Fruit fly (Drosophila melanogaster) whole organism, embryonic: ENCODE results near the gene CG15160.

ENCODE experiments used
- ATbp ChIP-seq: fragments of 200-800 bp; sonication (Bioruptor generic); optimal IDR thresholded peaks from 2 replicates; lab custom pipeline; 2017; ENCODE audit warnings: missing biosample characterization, mild to moderate bottlenecking, missing genetic modification characterization, missing genetic modification reagents
- Atf6 ChIP-seq: fragments of 200-800 bp; sonication (Bioruptor generic); IDR thresholded peaks from 2 replicates; pipeline ENCODE4 v1.3.6; 2022; ENCODE audit warnings: missing biosample characterization, missing genetic modification characterization
- Awh ChIP-seq: fragments of 200-800 bp; sonication (Bioruptor generic); IDR thresholded peaks from 2 replicates; pipeline ENCODE4, ENCODE4 v1.3.6; 2022; ENCODE audit warnings: missing biosample characterization, missing genetic modification characterization
- BtbVII ChIP-seq: fragments of 200-800 bp; sonication (Bioruptor generic); optimal IDR thresholded peaks from 3 replicates; lab custom pipeline; 2017; ENCODE audit warnings: missing biosample characterization, mild to moderate bottlenecking, missing genetic modification characterization
- Bteb2 ChIP-seq: fragments of 200-800 bp; sonication (Bioruptor generic); optimal IDR thresholded peaks from 2 replicates; lab custom pipeline; 2016; ENCODE audit warnings: missing biosample characterization, missing genetic modification characterization
- CG10321 ChIP-seq: fragments of 200-800 bp; sonication (Bioruptor generic); IDR thresholded peaks from 2 replicates; pipeline ENCODE4 v1.3.6; 2022; ENCODE audit warnings: missing biosample characterization, missing genetic modification characterization
- CG11560 ChIP-seq: fragments of 200-800 bp; sonication (Bioruptor generic); IDR thresholded peaks from 3 replicates; pipeline ENCODE4 v1.3.6; 2022; ENCODE audit warnings: missing biosample characterization, missing genetic modification characterization
- CG12659 ChIP-seq: fragments of 200-800 bp; sonication (Bioruptor generic); optimal IDR thresholded peaks from 3 replicates; lab custom pipeline; 2017; ENCODE audit warnings: mild to moderate bottlenecking, missing biosample characterization, missing genetic modification reagents, missing genetic modification characterization
- CG13894 ChIP-seq: fragments of 200-800 bp; sonication (Bioruptor generic); optimal IDR thresholded peaks from 3 replicates; lab custom pipeline; 2018; ENCODE audit warnings: missing biosample characterization, mild to moderate bottlenecking, missing genetic modification characterization, moderate library complexity
- CG14710 ChIP-seq: fragments of 200-800 bp; sonication (Bioruptor generic); optimal IDR thresholded peaks from 3 replicates; lab custom pipeline; 2019; ENCODE audit warnings: missing biosample characterization, mild to moderate bottlenecking, missing genetic modification characterization, moderate library complexity
- CG15696 ChIP-seq: fragments of 200-800 bp; sonication (Bioruptor generic); optimal IDR thresholded peaks from 2 replicates; lab custom pipeline; 2019; ENCODE audit warnings: missing biosample characterization, mild to moderate bottlenecking, missing genetic modification characterization, moderate library complexity
- CG1603 ChIP-seq: fragments of 200-800 bp; sonication (Bioruptor generic); optimal IDR thresholded peaks from 2 replicates; lab custom pipeline; 2019; ENCODE audit warnings: missing biosample characterization, mild to moderate bottlenecking, missing genetic modification characterization, moderate library complexity
- CG16863 ChIP-seq: fragments of 200-800 bp; sonication (Bioruptor generic); optimal IDR thresholded peaks from 3 replicates; lab custom pipeline; 2016; ENCODE audit warnings: missing biosample characterization, missing genetic modification characterization
- CG17612 ChIP-seq: fragments of 200-800 bp; sonication (Bioruptor generic); IDR thresholded peaks from 2 replicates; pipeline ENCODE4 v1.3.6; 2022; ENCODE audit warnings: missing biosample characterization, missing genetic modification characterization
- CG18764 ChIP-seq: fragments of 200-800 bp; sonication (Bioruptor generic); optimal IDR thresholded peaks from 3 replicates; lab custom pipeline; 2016; ENCODE audit warnings: missing biosample characterization, missing genetic modification characterization
- CG30020 ChIP-seq: fragments of 200-800 bp; optimal IDR thresholded peaks from 2 replicates; lab custom pipeline; 2019; ENCODE audit warnings: missing biosample characterization, mild to moderate bottlenecking, missing genetic modification characterization, moderate library complexity
- CG3281 ChIP-seq: fragments of 200-800 bp; sonication (Bioruptor generic); optimal IDR thresholded peaks from 3 replicates; lab custom pipeline; 2017; ENCODE audit warnings: missing biosample characterization, mild to moderate bottlenecking, missing genetic modification characterization
- CG4730 ChIP-seq: fragments of 200-800 bp; sonication (Bioruptor generic); IDR thresholded peaks from 2 replicates; pipeline ENCODE4 v1.3.6; 2022; ENCODE audit warnings: missing biosample characterization, missing genetic modification characterization
- CG7556 ChIP-seq: fragments of 200-800 bp; sonication (Bioruptor generic); optimal IDR thresholded peaks from 2 replicates; lab custom pipeline; 2017; ENCODE audit warnings: missing biosample characterization, mild to moderate bottlenecking, missing genetic modification characterization
- CG7928 ChIP-seq: fragments of 200-800 bp; sonication (Bioruptor generic); optimal IDR thresholded peaks from 2 replicates; lab custom pipeline; 2017; ENCODE audit warnings: missing biosample characterization, mild to moderate bottlenecking, missing genetic modification characterization
- CoRest ChIP-seq: fragments of 200-800 bp; sonication (Bioruptor generic); optimal IDR thresholded peaks from 3 replicates; lab custom pipeline; 2018; ENCODE audit warnings: missing biosample characterization, mild to moderate bottlenecking, missing genetic modification characterization, moderate library complexity
- Drgx ChIP-seq: fragments of 200-800 bp; sonication (Bioruptor generic); IDR thresholded peaks from 2 replicates; pipeline ENCODE4 v1.3.6; 2022; ENCODE audit warnings: missing biosample characterization, missing genetic modification characterization
- Elba2 ChIP-seq: fragments of 200-800 bp; sonication (Bioruptor generic); optimal IDR thresholded peaks from 3 replicates; lab custom pipeline; 2016; ENCODE audit warnings: missing biosample characterization, missing genetic modification characterization
- H15 ChIP-seq: fragments of 200-800 bp; sonication (Bioruptor generic); IDR thresholded peaks from 3 replicates; pipeline ENCODE4 v1.3.6; 2022; ENCODE audit warnings: missing biosample characterization, missing genetic modification characterization
- HHEX ChIP-seq: fragments of 200-800 bp; sonication (Bioruptor generic); optimal IDR thresholded peaks from 3 replicates; lab custom pipeline; 2017; ENCODE audit warnings: missing biosample characterization, mild to moderate bottlenecking, missing genetic modification characterization, missing genetic modification reagents
- HLH54F ChIP-seq: fragments of 200-800 bp; sonication (Bioruptor generic); optimal IDR thresholded peaks from 3 replicates; lab custom pipeline; 2016; ENCODE audit warnings: missing biosample characterization, missing genetic modification characterization
- Hand ChIP-seq: fragments of 200-800 bp; sonication (Bioruptor generic); optimal IDR thresholded peaks from 2 replicates; lab custom pipeline; 2017; ENCODE audit warnings: mild to moderate bottlenecking, missing biosample characterization, missing genetic modification reagents, missing genetic modification characterization
- Myb ChIP-seq: fragments of 200-800 bp; sonication (Bioruptor generic); optimal IDR thresholded peaks from 2 replicates; lab custom pipeline; 2016; ENCODE audit warnings: missing biosample characterization, missing genetic modification characterization
- Xbp1 ChIP-seq: fragments of 200-800 bp; sonication (Bioruptor generic); optimal IDR thresholded peaks from 3 replicates; lab custom pipeline; 2016; ENCODE audit warnings: missing biosample characterization, mild to moderate bottlenecking, missing genetic modification characterization
- cwo ChIP-seq: fragments of 200-800 bp; sonication (Bioruptor generic); optimal IDR thresholded peaks from 3 replicates; lab custom pipeline; 2017; ENCODE audit warnings: missing biosample characterization, missing genetic modification characterization, mild to moderate bottlenecking, moderate library complexity, missing genetic modification reagents
- disco-r ChIP-seq: fragments of 200-800 bp; sonication (Bioruptor generic); optimal IDR thresholded peaks from 2 replicates; lab custom pipeline; 2016; ENCODE audit warnings: missing biosample characterization, missing genetic modification characterization
- dmrt11E ChIP-seq: fragments of 200-800 bp; sonication (Bioruptor generic); optimal IDR thresholded peaks from 3 replicates; lab custom pipeline; 2018; ENCODE audit warnings: missing biosample characterization, mild to moderate bottlenecking, missing genetic modification characterization, moderate library complexity
- fd96Cb ChIP-seq: fragments of 200-800 bp; sonication (Bioruptor generic); optimal IDR thresholded peaks from 2 replicates; lab custom pipeline; 2018; ENCODE audit warnings: missing biosample characterization, mild to moderate bottlenecking, missing genetic modification characterization, moderate library complexity
- fu2 ChIP-seq: fragments of 200-800 bp; sonication (Bioruptor generic); optimal IDR thresholded peaks from 2 replicates; lab custom pipeline; 2016; ENCODE audit warnings: missing biosample characterization, missing genetic modification characterization
- gem ChIP-seq: fragments of 200-800 bp; sonication (Bioruptor generic); optimal IDR thresholded peaks from 2 replicates; lab custom pipeline; 2019; ENCODE audit warnings: missing biosample characterization, mild to moderate bottlenecking, missing genetic modification characterization, moderate library complexity
- gro ChIP-seq: fragments of 200-800 bp; sonication (Bioruptor generic); optimal IDR thresholded peaks from 2 replicates; lab custom pipeline; 2016; ENCODE audit warnings: missing biosample characterization, missing genetic modification characterization
- ham ChIP-seq: fragments of 200-800 bp; sonication (Bioruptor generic); IDR thresholded peaks from 2 replicates; pipeline ENCODE4 v1.3.6; 2022; ENCODE audit warnings: missing biosample characterization, missing genetic modification characterization
- lab ChIP-seq: fragments of 200-800 bp; sonication (Bioruptor generic); optimal IDR thresholded peaks from 3 replicates; lab custom pipeline; 2017; ENCODE audit warnings: missing biosample characterization, missing genetic modification characterization, mild to moderate bottlenecking, moderate library complexity, missing genetic modification reagents
- lov ChIP-seq, 2 experiments: fragments of 200-800 bp in 1 of 2; fragments of >200 bp in 1 of 2; sonication (Bioruptor generic) in 1 of 2; IDR thresholded peaks in 1 of 2; optimal IDR thresholded peaks in 1 of 2; 2 replicates in 1 of 2; 3 replicates in 1 of 2; pipeline versions ENCODE4 v1.3.6 to Lab custom; 2017 to 2022; ENCODE audit warnings: missing biosample characterization in 1 of 2, missing genetic modification characterization in 1 of 2
- ranshi ChIP-seq: fragments of 200-800 bp; sonication (Bioruptor generic); IDR thresholded peaks from 2 replicates; pipeline ENCODE4 v1.3.6; 2022; ENCODE audit warnings: missing biosample characterization, missing genetic modification characterization
- salm ChIP-seq: fragments of 200-800 bp; sonication (Bioruptor generic); optimal IDR thresholded peaks from 2 replicates; lab custom pipeline; 2018; ENCODE audit warnings: missing biosample characterization, mild to moderate bottlenecking, missing genetic modification characterization
- schlank ChIP-seq: fragments of 200-800 bp; sonication (Bioruptor generic); optimal IDR thresholded peaks from 2 replicates; lab custom pipeline; 2018; ENCODE audit warnings: missing biosample characterization, mild to moderate bottlenecking, missing genetic modification characterization
- sens ChIP-seq: fragments of 200-800 bp; sonication (Bioruptor generic); peaks from one replicate; lab custom pipeline; 2016; ENCODE audit warnings: missing biosample characterization, missing genetic modification characterization
- sens-2 ChIP-seq: fragments of 200-800 bp; sonication (Bioruptor generic); IDR thresholded peaks from 2 replicates; pipeline ENCODE4 v1.3.6; 2022; ENCODE audit warnings: missing biosample characterization, missing genetic modification characterization
- sim ChIP-seq: fragments of 200-800 bp; sonication (Bioruptor generic); IDR thresholded peaks from 2 replicates; pipeline ENCODE4 v1.3.6; 2022; ENCODE audit warnings: missing biosample characterization, missing genetic modification characterization
- tio ChIP-seq: fragments of 200-800 bp; sonication (Bioruptor generic); optimal IDR thresholded peaks from 2 replicates; lab custom pipeline; 2017; ENCODE audit warnings: missing biosample characterization, missing genetic modification characterization, inconsistent platforms
- tna ChIP-seq: fragments of 200-800 bp; sonication (Bioruptor generic); IDR thresholded peaks from 2 replicates; pipeline ENCODE4 v1.3.6; 2022; ENCODE audit warnings: missing biosample characterization, missing genetic modification characterization; ENCODE audit not compliant: partially characterized antibody
- vfl ChIP-seq: fragments of 200-800 bp; sonication (Bioruptor generic); optimal IDR thresholded peaks from 2 replicates; lab custom pipeline; 2016; ENCODE audit warnings: missing biosample characterization, missing genetic modification characterization
- z ChIP-seq: fragments of 200-800 bp; sonication (Bioruptor generic); IDR thresholded peaks from 3 replicates; pipeline ENCODE4 v1.3.6; 2022; ENCODE audit warnings: missing biosample characterization, missing genetic modification characterization

The CG15160 gene

dm6 chr2L:18549470-18549869 is 41.2 kb upstream of the CG15160 start (continued):
- TF ChIP-seq sim (GFP tag; lab: Robert Waterston, UW) (no peak), ranshi (no peak), lab (GFP tag; lab: Kevin White, UChicago) (peak; percentile 44), Xbp1 (GFP tag; lab: Kevin White, UChicago) (no peak), H15 (GFP tag; lab: Robert Waterston, UW) (no peak), vfl (GFP tag; lab: Kevin White, UChicago) (no peak), BtbVII (GFP tag; lab: Kevin White, UChicago) (peak; percentile 56), CG3281 (GFP tag; lab: Kevin White, UChicago) (peak; percentile 53), salm (tag; lab: Kevin White, UChicago) (peak; percentile 5), gem (tag; lab: Kevin White, UChicago) (peak; percentile 5), CG7556 (GFP tag; lab: Kevin White, UChicago) (no peak), CG10321 (GFP tag; lab: Robert Waterston, UW) (no peak), fd96Cb (tag; lab: Kevin White, UChicago) (no peak), CG7928 (no peak), schlank (tag; lab: Kevin White, UChicago) (peak; percentile 2), cwo (GFP tag; lab: Kevin White, UChicago) (peak; percentile 61)

dm6 chr2L:18554205-18554604 is 36.5 kb upstream of the CG15160 start:
- TF ChIP-seq z (GFP tag; lab: Robert Waterston, UW) = 0 out of 3 replicates have a peak, but pooled peaks have one; percentile 23
- peak; percentile 34 for TF ChIP-seq sens
- no peak for TF ChIP-seq ham
- TF ChIP-seq Hand (GFP tag; lab: Kevin White, UChicago) = no peak
- no peak for TF ChIP-seq Awh
- TF ChIP-seq Elba2 (GFP tag; lab: Kevin White, UChicago) = no peak
- TF ChIP-seq CG4730 (GFP tag; lab: Robert Waterston, UW) = no peak
- peak; percentile 31; the same call in 1 of the 2 replicates for TF ChIP-seq Drgx (GFP tag; lab: Robert Waterston, UW)
- TF ChIP-seq CG17612 (GFP tag; lab: Robert Waterston, UW) = no peak
- no peak for TF ChIP-seq tio
- no peak for TF ChIP-seq HLH54F (GFP tag; lab: Kevin White, UChicago)
- TF ChIP-seq CG30020 = no peak
- no peak for TF ChIP-seq lov (optimal IDR thresholded peaks at IDR 0.05; lab: Kevin White, UChicago)
- no peak for TF ChIP-seq lov (GFP tag; IDR thresholded peaks at IDR 0.05; lab: Robert Waterston, UW)

dm6 chr2L:18556384-18556783 is 34.3 kb upstream of the CG15160 start:
- TF ChIP-seq CG16863 (no peak), disco-r (GFP tag; lab: Kevin White, UChicago) (no peak), CG12659 (no peak), Myb (no peak), CG14710 (tag; lab: Kevin White, UChicago) (peak; percentile 23), CG13894 (tag; lab: Kevin White, UChicago) (no peak), CG18764 (GFP tag; lab: Kevin White, UChicago) (no peak), fu2 (GFP tag; lab: Kevin White, UChicago) (no peak), Atf6 (GFP tag; lab: Robert Waterston, UW) (peak; percentile 49), sens-2 (no peak), tna (GFP tag; lab: Robert Waterston, UW) (no peak), HHEX (GFP tag; lab: Kevin White, UChicago) (no peak), ATbp (GFP tag; lab: Kevin White, UChicago) (no peak), dmrt11E (tag; lab: Kevin White, UChicago) (peak; percentile 17), CoRest (tag; lab: Kevin White, UChicago) (peak; percentile 3), CG1603 (peak; percentile 1), CG11560 (tag; lab: Robert Waterston, UW) (no peak), gro (GFP tag; lab: Kevin White, UChicago) (no peak), Bteb2 (GFP tag; lab: Kevin White, UChicago) (no peak), lab (GFP tag; lab: Kevin White, UChicago) (peak; percentile 26), CG15696 (tag; lab: Kevin White, UChicago) (peak; percentile 13)
